Worm (Caenorhabditis elegans): ENCODE results near the gene C47D12.4.

DNA sequence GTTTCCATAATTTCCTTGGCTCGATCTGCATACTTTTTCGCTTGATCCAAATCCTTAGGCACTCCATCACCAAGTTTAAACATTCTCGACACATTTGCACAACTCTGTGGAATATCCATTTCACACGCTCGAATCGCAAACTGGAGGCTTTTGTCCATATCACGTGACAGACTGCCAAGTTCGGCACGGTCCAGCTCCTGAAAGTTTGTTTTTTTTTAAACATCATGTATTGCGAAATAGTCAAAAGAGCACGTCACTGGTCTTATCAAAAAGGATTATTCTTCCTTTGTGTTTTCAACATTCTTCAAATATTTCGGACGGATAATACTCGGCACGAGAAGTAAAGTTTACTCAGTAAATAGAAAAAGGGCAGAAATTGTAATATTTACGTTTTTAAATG is 32.3 kb upstream of the C47D12.4 start:
- TF ChIP-seq elt-3 (tag; optimal IDR thresholded peaks at IDR 0.05) (no peak), ceh-16 (tag; optimal IDR thresholded peaks at IDR 0.05) (no peak), skn-1 (tag; optimal IDR thresholded peaks at IDR 0.05) (no peak), ceh-82 (tag; optimal IDR thresholded peaks at IDR 0.05) (no peak), zag-1 (tag; optimal IDR thresholded peaks at IDR 0.05) (no peak), ztf-11 (tag; optimal IDR thresholded peaks at IDR 0.05) (no peak), unc-62 (GFP tag; optimal IDR thresholded peaks at IDR 0.05) (no peak), alr-1 (tag; optimal IDR thresholded peaks at IDR 0.05) (no peak), sma-3 (GFP tag; optimal IDR thresholded peaks at IDR 0.05) (no peak), lsy-2 (tag; optimal IDR thresholded peaks at IDR 0.05) (no peak)
